Worm (Caenorhabditis elegans): Measurements from ENCODE around the gene K09E9.1.

ce11 chrX:15659561-15659960, 39.3 kb downstream of the K09E9.1 start:
- TF ChIP-seq nhr-10 (tag; optimal IDR thresholded peaks at IDR 0.05) (no peak), nhr-25 (tag; optimal IDR thresholded peaks at IDR 0.05) (no peak), nhr-11 (tag; optimal IDR thresholded peaks at IDR 0.05) (no peak)

Data from whole organism, L2 larva.